Worm (Caenorhabditis elegans): ENCODE results near the gene C44C10.11.

C44C10.11 gene

DNA sequence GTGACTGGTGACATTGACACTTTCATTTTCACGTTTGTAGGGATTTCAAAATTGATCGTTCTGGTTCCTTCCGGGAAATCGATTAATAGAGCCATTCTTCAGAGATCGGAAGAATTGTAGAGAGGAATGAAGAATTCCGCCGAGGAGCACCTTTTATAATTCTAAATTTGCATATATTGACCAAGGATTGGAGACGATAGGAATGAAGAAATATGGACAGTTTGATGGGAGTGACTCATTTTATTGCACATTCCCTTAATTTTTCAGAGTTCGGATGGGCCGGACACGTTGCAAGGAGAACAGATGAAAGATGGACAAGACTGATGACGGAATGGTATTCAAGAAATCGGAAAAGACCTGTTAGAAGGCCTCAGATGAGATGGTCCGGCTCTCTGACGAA is 9.9 kb downstream of the C44C10.11 start, which contains the start of gene C44C10.15:
Gene C44C10.15, minus strand, starts transcription at position 101 of the 400 bp plus-strand sequence.
- TF ChIP-seq nfya-2 (GFP tag; IDR thresholded peaks at IDR 0.05) (no peak), lin-40 (tag; optimal IDR thresholded peaks at IDR 0.05) (no peak), F10E7.11 (tag; optimal IDR thresholded peaks at IDR 0.05) (no peak), nhr-27 (tag; optimal IDR thresholded peaks at IDR 0.05) (no peak), T07F8.4 (tag; optimal IDR thresholded peaks at IDR 0.05) (no peak), let-526 (GFP tag; IDR thresholded peaks at IDR 0.05) (no peak), ztf-26 (tag; optimal IDR thresholded peaks at IDR 0.05) (no peak), snpc-4 (GFP tag; optimal IDR thresholded peaks at IDR 0.05) (no peak), snpc-4 (tag; optimal IDR thresholded peaks at IDR 0.05) (no peak), sea-2 (GFP tag; IDR thresholded peaks at IDR 0.05) (no peak), F22D6.2 (tag; optimal IDR thresholded peaks at IDR 0.05) (no peak), attf-3 (GFP tag; conservative IDR thresholded peaks at IDR 0.05) (no peak), dpff-1 (tag; optimal IDR thresholded peaks at IDR 0.05) (no peak), hlh-12 (tag; optimal IDR thresholded peaks at IDR 0.05) (no peak)

- TF ChIP-seq let-607 (tag; optimal IDR thresholded peaks at IDR 0.05) (no peak), ets-4 (GFP tag; optimal IDR thresholded peaks at IDR 0.05) (no peak), him-1 (tag; optimal IDR thresholded peaks at IDR 0.05) (no peak), tbx-9 (tag; optimal IDR thresholded peaks at IDR 0.05; ENCODE audit: borderline replicate concordance) (no peak), lsl-1 (GFP tag; optimal IDR thresholded peaks at IDR 0.05) (no peak), lsy-27 (tag; optimal IDR thresholded peaks at IDR 0.05; ENCODE audit: borderline replicate concordance, insufficient read depth) (no peak), hmg-20 (GFP tag; IDR thresholded peaks at IDR 0.05) (no peak), attf-5 (GFP tag; optimal IDR thresholded peaks at IDR 0.05) (no peak), madf-8 (GFP tag; conservative IDR thresholded peaks at IDR 0.05) (no peak), egrh-3 (GFP tag; IDR thresholded peaks at IDR 0.05) (no peak), ceh-91 (GFP tag; IDR thresholded peaks at IDR 0.05) (no peak), F33H1.4 (GFP tag; IDR thresholded peaks at IDR 0.05) (no peak)
Measured at ce11 chrX:11696696-11697095, 13.4 kb downstream of the C44C10.11 start, which contains the start of gene C44C10.12. TSS of gene C44C10.12 (plus strand) at chrX:11696996.

ce11 chrX:11693092-11693491 is 17.1 kb downstream of the C44C10.11 start, which contains the start of gene smcl-1:
TSS of gene smcl-1 (plus strand) at chrX:11693464.
- TF ChIP-seq F57A8.1 (GFP tag; optimal IDR thresholded peaks at IDR 0.05) (no peak), ama-1 (optimal IDR thresholded peaks at IDR 0.05) (no peak), ama-1 (GFP tag; optimal IDR thresholded peaks at IDR 0.05) (no peak), ceh-27 (GFP tag; optimal IDR thresholded peaks at IDR 0.05) (peak; percentile 3), ztf-18 (tag; optimal IDR thresholded peaks at IDR 0.05) (no peak), zim-3 (tag; optimal IDR thresholded peaks at IDR 0.05) (no peak), Y56A3A.18 (GFP tag; IDR thresholded peaks at IDR 0.05) (no peak), attf-5 (GFP tag; optimal IDR thresholded peaks at IDR 0.05) (peak; percentile 40), tbx-9 (tag; optimal IDR thresholded peaks at IDR 0.05; ENCODE audit: borderline replicate concordance) (no peak), hlh-26 (GFP tag; conservative IDR thresholded peaks at IDR 0.05) (no peak), nhr-80 (tag; optimal IDR thresholded peaks at IDR 0.05) (peak; percentile 51), die-1 (tag; optimal IDR thresholded peaks at IDR 0.05) (no peak), ZK185.1 (tag; optimal IDR thresholded peaks at IDR 0.05; ENCODE audit: poor library complexity, severe bottlenecking) (peak; percentile 55), fkh-3 (tag; optimal IDR thresholded peaks at IDR 0.05) (no peak), hlh-12 (tag; optimal IDR thresholded peaks at IDR 0.05) (no peak), snpc-1.3 (tag; optimal IDR thresholded peaks at IDR 0.05; ENCODE audit: insufficient read depth) (no peak), F23B12.7 (tag; optimal IDR thresholded peaks at IDR 0.05; ENCODE audit: insufficient read depth) (no peak), nhr-27 (tag; optimal IDR thresholded peaks at IDR 0.05) (no peak), K12H6.12 (tag; optimal IDR thresholded peaks at IDR 0.05) (no peak)

All from whole organism, young adult.